Worm (Caenorhabditis elegans): ENCODE results near the gene mma-1.
A peak's percentile ranks its signal among the peaks of the same experiment; 100 is the strongest.

- TF ChIP-seq aly-2 (tag; optimal IDR thresholded peaks at IDR 0.05), result no peak
- no peak for TF ChIP-seq fos-1 (tag; optimal IDR thresholded peaks at IDR 0.05)
- no peak for TF ChIP-seq attf-4 (tag; optimal IDR thresholded peaks at IDR 0.05)
- no peak for TF ChIP-seq unc-39 (tag; optimal IDR thresholded peaks at IDR 0.05)
- TF ChIP-seq nhr-111 (GFP tag; optimal IDR thresholded peaks at IDR 0.05), result no peak
- no peak for TF ChIP-seq F37D6.2 (tag; optimal IDR thresholded peaks at IDR 0.05)
- no peak for TF ChIP-seq unc-62 (GFP tag; optimal IDR thresholded peaks at IDR 0.05 in 1 of 2)
- TF ChIP-seq unc-62 (tag; optimal IDR thresholded peaks at IDR 0.05), result no peak
- TF ChIP-seq Y5F2A.4 (GFP tag; optimal IDR thresholded peaks at IDR 0.05), result no peak
- TF ChIP-seq pha-4 (GFP tag; IDR thresholded peaks at IDR 0.05), result no peak
- no peak for TF ChIP-seq pha-4 (tag; optimal IDR thresholded peaks at IDR 0.05)
- no peak for TF ChIP-seq lir-3 (tag; optimal IDR thresholded peaks at IDR 0.05)
- no peak for TF ChIP-seq madf-9 (GFP tag; conservative IDR thresholded peaks at IDR 0.05)
- TF ChIP-seq lsy-2 (tag; optimal IDR thresholded peaks at IDR 0.05), result peak in 1 of 2 experiments; percentile 21
- TF ChIP-seq zip-2 (tag; optimal IDR thresholded peaks at IDR 0.05), result no peak
- peak; percentile 8 for TF ChIP-seq dpl-1 (GFP tag; optimal IDR thresholded peaks at IDR 0.05)
Measured at ce11 chrV:12560328-12560782, 35.7 kb downstream of the mma-1 start, which contains the start of gene sel-1.

Data from whole organism, L4 larva.